Worm (Caenorhabditis elegans): ENCODE measurements around the gene Y39A3CL.4.
A peak's percentile ranks its signal among the peaks of the same experiment; 100 is the strongest.

Y39A3CL.4 gene

ce11 chrIII:1803000-1803399 lies 25.1 kb upstream of the Y39A3CL.4 start:
- no peak for TF ChIP-seq ztf-29 (GFP tag; IDR thresholded peaks at IDR 0.05)
- TF ChIP-seq tab-1 (GFP tag; IDR thresholded peaks at IDR 0.05) = no peak
- TF ChIP-seq ztf-23 (GFP tag; IDR thresholded peaks at IDR 0.05) = no peak
- no peak for TF ChIP-seq med-1 (GFP tag; optimal IDR thresholded peaks at IDR 0.05; ENCODE audit: insufficient read depth)
- no peak for TF ChIP-seq flt-1 (GFP tag; IDR thresholded peaks at IDR 0.05)
- TF ChIP-seq T22C8.4 (GFP tag; IDR thresholded peaks at IDR 0.05) = no peak
- no peak for TF ChIP-seq cog-1 (tag; optimal IDR thresholded peaks at IDR 0.05)
- no peak for TF ChIP-seq klf-2 (GFP tag; conservative IDR thresholded peaks at IDR 0.05)
- no peak for TF ChIP-seq ref-1 (GFP tag; conservative IDR thresholded peaks at IDR 0.05)

- no peak for TF ChIP-seq T22C8.4 (GFP tag; IDR thresholded peaks at IDR 0.05)
- TF ChIP-seq cog-1 (tag; optimal IDR thresholded peaks at IDR 0.05) = no peak
- no peak for TF ChIP-seq med-1 (GFP tag; optimal IDR thresholded peaks at IDR 0.05; ENCODE audit: insufficient read depth)
- TF ChIP-seq klf-2 (GFP tag; conservative IDR thresholded peaks at IDR 0.05) = no peak
- no peak for TF ChIP-seq flt-1 (GFP tag; IDR thresholded peaks at IDR 0.05)
- TF ChIP-seq ztf-29 (GFP tag; IDR thresholded peaks at IDR 0.05) = no peak
- TF ChIP-seq tab-1 (GFP tag; IDR thresholded peaks at IDR 0.05) = no peak
- TF ChIP-seq ref-1 (GFP tag; conservative IDR thresholded peaks at IDR 0.05) = no peak
- no peak for TF ChIP-seq ztf-23 (GFP tag; IDR thresholded peaks at IDR 0.05)
Observed at ce11 chrIII:1799407-1799806, 21.5 kb upstream of the Y39A3CL.4 start.

- peak; percentile 73 for TF ChIP-seq T22C8.4 (GFP tag; IDR thresholded peaks at IDR 0.05)
- TF ChIP-seq ref-1 (GFP tag; conservative IDR thresholded peaks at IDR 0.05) = no peak
Observed at ce11 chrIII:1794100-1794499, 16.2 kb upstream of the Y39A3CL.4 start.

ce11 chrIII:1793416-1793815 lies 15.5 kb upstream of the Y39A3CL.4 start:
- TF ChIP-seq cog-1 (tag; optimal IDR thresholded peaks at IDR 0.05) (no peak), T22C8.4 (GFP tag; IDR thresholded peaks at IDR 0.05) (peak; percentile 66)

- TF ChIP-seq ztf-23 (GFP tag; IDR thresholded peaks at IDR 0.05) (no peak), ztf-29 (GFP tag; IDR thresholded peaks at IDR 0.05) (no peak), ref-1 (GFP tag; conservative IDR thresholded peaks at IDR 0.05) (no peak), med-1 (GFP tag; optimal IDR thresholded peaks at IDR 0.05; ENCODE audit: insufficient read depth) (no peak), klf-2 (GFP tag; conservative IDR thresholded peaks at IDR 0.05) (no peak), cog-1 (tag; optimal IDR thresholded peaks at IDR 0.05) (no peak), T22C8.4 (GFP tag; IDR thresholded peaks at IDR 0.05) (no peak)
Observed at ce11 chrIII:1791949-1792348, 14.1 kb upstream of the Y39A3CL.4 start.

- TF ChIP-seq cog-1 (tag; optimal IDR thresholded peaks at IDR 0.05) = no peak
- no peak for TF ChIP-seq med-1 (GFP tag; optimal IDR thresholded peaks at IDR 0.05; ENCODE audit: insufficient read depth)
- TF ChIP-seq ref-1 (GFP tag; conservative IDR thresholded peaks at IDR 0.05) = no peak
- TF ChIP-seq tab-1 (GFP tag; IDR thresholded peaks at IDR 0.05) = no peak
- no peak for TF ChIP-seq ztf-23 (GFP tag; IDR thresholded peaks at IDR 0.05)
- no peak for TF ChIP-seq ztf-29 (GFP tag; IDR thresholded peaks at IDR 0.05)
Observed at ce11 chrIII:1788972-1789371, 11.1 kb upstream of the Y39A3CL.4 start.

- TF ChIP-seq cog-1 (tag; optimal IDR thresholded peaks at IDR 0.05) = no peak
- no peak for TF ChIP-seq tab-1 (GFP tag; IDR thresholded peaks at IDR 0.05)
- no peak for TF ChIP-seq ztf-29 (GFP tag; IDR thresholded peaks at IDR 0.05)
- TF ChIP-seq med-1 (GFP tag; optimal IDR thresholded peaks at IDR 0.05; ENCODE audit: insufficient read depth) = no peak
- TF ChIP-seq ref-1 (GFP tag; conservative IDR thresholded peaks at IDR 0.05) = no peak
- TF ChIP-seq flt-1 (GFP tag; IDR thresholded peaks at IDR 0.05) = no peak
- TF ChIP-seq T22C8.4 (GFP tag; IDR thresholded peaks at IDR 0.05) = no peak
- no peak for TF ChIP-seq klf-2 (GFP tag; conservative IDR thresholded peaks at IDR 0.05)
- TF ChIP-seq ztf-23 (GFP tag; IDR thresholded peaks at IDR 0.05) = no peak
Observed at ce11 chrIII:1788033-1788432, 10.2 kb upstream of the Y39A3CL.4 start, which contains the start of gene rimb-1. Gene rimb-1 (plus strand): TSS chrIII:1788333.

ce11 chrIII:1785776-1786175 lies 7.9 kb upstream of the Y39A3CL.4 start:
- TF ChIP-seq ztf-23 (GFP tag; IDR thresholded peaks at IDR 0.05) (peak; percentile 58; the same call in 1 of the 2 replicates), T22C8.4 (GFP tag; IDR thresholded peaks at IDR 0.05) (no peak), med-1 (GFP tag; optimal IDR thresholded peaks at IDR 0.05; ENCODE audit: insufficient read depth) (no peak)

- TF ChIP-seq flt-1 (GFP tag; IDR thresholded peaks at IDR 0.05) (no peak), ztf-23 (GFP tag; IDR thresholded peaks at IDR 0.05) (no peak), klf-2 (GFP tag; conservative IDR thresholded peaks at IDR 0.05) (no peak), tab-1 (GFP tag; IDR thresholded peaks at IDR 0.05) (no peak), ztf-29 (GFP tag; IDR thresholded peaks at IDR 0.05) (no peak), ref-1 (GFP tag; conservative IDR thresholded peaks at IDR 0.05) (no peak), med-1 (GFP tag; optimal IDR thresholded peaks at IDR 0.05; ENCODE audit: insufficient read depth) (no peak), T22C8.4 (GFP tag; IDR thresholded peaks at IDR 0.05) (no peak)
Observed at ce11 chrIII:1777468-1777867, 401 bp downstream of the Y39A3CL.4 start, which contains the start of gene Y39A3CL.3. Gene Y39A3CL.3 (plus strand): TSS chrIII:1777802.

ce11 chrIII:1769993-1770392 lies 7.9 kb downstream of the Y39A3CL.4 start, which contains the start of gene tbx-43:
Gene tbx-43 (minus strand): TSS chrIII:1770093.
- TF ChIP-seq klf-2 (GFP tag; conservative IDR thresholded peaks at IDR 0.05) (no peak), T22C8.4 (GFP tag; IDR thresholded peaks at IDR 0.05) (no peak), tab-1 (GFP tag; IDR thresholded peaks at IDR 0.05) (no peak), ztf-23 (GFP tag; IDR thresholded peaks at IDR 0.05) (no peak), cog-1 (tag; optimal IDR thresholded peaks at IDR 0.05) (no peak), ref-1 (GFP tag; conservative IDR thresholded peaks at IDR 0.05) (no peak), ztf-29 (GFP tag; IDR thresholded peaks at IDR 0.05) (no peak), med-1 (GFP tag; optimal IDR thresholded peaks at IDR 0.05; ENCODE audit: insufficient read depth) (no peak), flt-1 (GFP tag; IDR thresholded peaks at IDR 0.05) (no peak)

ce11 chrIII:1764463-1764862 lies 13.4 kb downstream of the Y39A3CL.4 start:
- TF ChIP-seq klf-2 (GFP tag; conservative IDR thresholded peaks at IDR 0.05) = no peak
- TF ChIP-seq T22C8.4 (GFP tag; IDR thresholded peaks at IDR 0.05) = no peak
- no peak for TF ChIP-seq ztf-23 (GFP tag; IDR thresholded peaks at IDR 0.05)
- no peak for TF ChIP-seq cog-1 (tag; optimal IDR thresholded peaks at IDR 0.05)
- no peak for TF ChIP-seq flt-1 (GFP tag; IDR thresholded peaks at IDR 0.05)
- no peak for TF ChIP-seq ref-1 (GFP tag; conservative IDR thresholded peaks at IDR 0.05)
- TF ChIP-seq med-1 (GFP tag; optimal IDR thresholded peaks at IDR 0.05; ENCODE audit: insufficient read depth) = no peak
- no peak for TF ChIP-seq tab-1 (GFP tag; IDR thresholded peaks at IDR 0.05)
- no peak for TF ChIP-seq ztf-29 (GFP tag; IDR thresholded peaks at IDR 0.05)

All from whole organism, midembryonic.